Fruit fly (Drosophila melanogaster) whole organism, prepupa: ENCODE data around the gene CG31807.

ENCODE experiments used
- Blimp-1 ChIP-seq: fragments of 200-800 bp; sonication (Bioruptor generic); optimal IDR thresholded peaks from 3 replicates; lab custom pipeline; 2017; ENCODE audit warnings: missing biosample characterization, missing genetic modification characterization, mild to moderate bottlenecking, moderate library complexity, missing genetic modification reagents
- Hr38 ChIP-seq: sonication (Bioruptor generic); optimal IDR thresholded peaks from 2 replicates; lab custom pipeline; 2016; ENCODE audit warnings: missing biosample characterization, missing genetic modification characterization

- TF ChIP-seq Blimp-1 (GFP tag; lab: Kevin White, UChicago) (no peak), Hr38 (GFP tag; lab: Kevin White, UChicago) (no peak)
These were observed 34.9 kb downstream of the CG31807 start for dm6 chr2L:16648925-16649324.
